Fruit fly (Drosophila melanogaster): ENCODE results near the gene CG43400.

dm6 chr2L:8490439-8490838, at the start of gene CG43400:
- TF ChIP-seq h (optimal IDR thresholded peaks at IDR 0.05) (no peak), Myc (optimal IDR thresholded peaks at IDR 0.05) (no peak), Sin3A (optimal IDR thresholded peaks at IDR 0.05) (no peak), psq (optimal IDR thresholded peaks at IDR 0.05) (no peak)
